Worm (Caenorhabditis elegans) whole organism, L4 larva: Measurements from ENCODE around the gene rcd-1.
A peak's percentile ranks its signal among the peaks of the same experiment; 100 is the strongest.

Source experiments
- F26F4.8 ChIP-seq: fragments of 200-800 bp; sonication (Bioruptor generic); conservative IDR thresholded peaks from 2 replicates; pipeline ENCODE4 v1.3.6; 2022; ENCODE audit warnings: missing genetic modification characterization, missing compliant biosample characterization
- F44E2.7 ChIP-seq: fragments of 200-800 bp; sonication (Bioruptor generic); IDR thresholded peaks from 2 replicates; pipeline ENCODE4 v2.1.2; 2022; ENCODE audit warnings: missing genetic modification characterization, missing compliant biosample characterization
- Y105C5A.15 ChIP-seq: fragments of 200-800 bp; sonication (Bioruptor generic); IDR thresholded peaks from 2 replicates; pipeline ENCODE4 v1.3.6; 2022; ENCODE audit warnings: missing genetic modification characterization, missing compliant biosample characterization
- Y5F2A.4 ChIP-seq: fragments of 200-800 bp; sonication (Bioruptor generic); optimal IDR thresholded peaks from 2 replicates; lab custom pipeline; 2018; ENCODE audit warnings: mild to moderate bottlenecking, missing genetic modification characterization, missing compliant biosample characterization
- aly-2 ChIP-seq: sonication (generic microtip); optimal IDR thresholded peaks from 2 replicates; lab custom pipeline; 2018; ENCODE audit warnings: missing biosample characterization, missing genetic modification characterization
- ceh-62 ChIP-seq: sonication (generic microtip); optimal IDR thresholded peaks from 2 replicates; lab custom pipeline; 2017; ENCODE audit warnings: missing biosample characterization, missing genetic modification characterization
- cey-2 ChIP-seq: sonication (generic microtip); optimal IDR thresholded peaks from 3 replicates; lab custom pipeline; 2017; ENCODE audit warnings: missing genetic modification characterization, mild to moderate bottlenecking, missing compliant biosample characterization, antibody characterized with exemption, borderline replicate concordance; ENCODE audit not compliant: insufficient read depth
- ctbp-1 ChIP-seq: fragments of 200-800 bp; sonication (Bioruptor generic); IDR thresholded peaks from 2 replicates; pipeline ENCODE4 v1.3.6; 2022; ENCODE audit warnings: missing genetic modification reagents, missing genetic modification characterization, missing compliant biosample characterization
- daf-12 ChIP-seq: fragments of 150-350 bp; optimal IDR thresholded peaks from 2 replicates; lab custom pipeline; 2014; ENCODE audit warnings: missing biosample characterization, missing genetic modification reagents, missing genetic modification characterization
- daf-16 ChIP-seq, 3 experiments: sonication (generic microtip); optimal IDR thresholded peaks; 2 replicates each; lab custom pipeline; 2016 to 2017; ENCODE audit warnings: missing genetic modification characterization in 3 of 3, missing genetic modification reagents in 3 of 3, mild to moderate bottlenecking in 2 of 3, missing compliant biosample characterization in 2 of 3, missing biosample characterization in 1 of 3, moderate library complexity in 1 of 3
- daf-19 ChIP-seq: fragments of 200-800 bp; sonication (Bioruptor generic); conservative IDR thresholded peaks from 2 replicates; pipeline ENCODE4 v1.3.6; 2022; ENCODE audit warnings: missing genetic modification characterization, missing compliant biosample characterization
- dmd-6 ChIP-seq: fragments of 200-800 bp; sonication (Bioruptor generic); IDR thresholded peaks from 2 replicates; pipeline ENCODE4 v1.3.6; 2022; ENCODE audit warnings: missing genetic modification reagents, missing genetic modification characterization, missing compliant biosample characterization
- dmd-8 ChIP-seq: fragments of 200-800 bp; sonication (Bioruptor generic); IDR thresholded peaks from 2 replicates; pipeline ENCODE4 v1.3.6; 2022; ENCODE audit warnings: missing genetic modification characterization, missing compliant biosample characterization
- dve-1 ChIP-seq: sonication (generic microtip); optimal IDR thresholded peaks from 2 replicates; lab custom pipeline; 2017; ENCODE audit warnings: antibody characterized with exemption, mild to moderate bottlenecking, missing genetic modification characterization, missing compliant biosample characterization; ENCODE audit not compliant: insufficient read depth
- hlh-11 ChIP-seq: fragments of 200-800 bp; sonication (Bioruptor generic); optimal IDR thresholded peaks from 2 replicates; lab custom pipeline; 2018; ENCODE audit warnings: mild to moderate bottlenecking, missing genetic modification characterization, missing compliant biosample characterization
- jun-1 ChIP-seq: fragments of 150-350 bp; optimal IDR thresholded peaks from 2 replicates; lab custom pipeline; 2014; ENCODE audit warnings: missing biosample characterization, missing genetic modification reagents, missing genetic modification characterization
- lin-1 ChIP-seq: fragments of 200-800 bp; sonication (Bioruptor generic); IDR thresholded peaks from 2 replicates; pipeline ENCODE4 v1.3.6; 2022; ENCODE audit warnings: missing genetic modification reagents, missing genetic modification characterization, missing compliant biosample characterization
- lin-38 ChIP-seq: fragments of 200-800 bp; sonication (Bioruptor generic); IDR thresholded peaks from 2 replicates; pipeline ENCODE4 v1.3.6; 2022; ENCODE audit warnings: missing genetic modification reagents, missing genetic modification characterization, missing compliant biosample characterization
- lir-3 ChIP-seq: sonication (generic microtip); optimal IDR thresholded peaks from 2 replicates; lab custom pipeline; 2016; ENCODE audit warnings: mild to moderate bottlenecking, missing genetic modification characterization, missing compliant biosample characterization
- madf-5 ChIP-seq, 2 experiments: fragments of 200-800 bp; sonication (Bioruptor generic); IDR thresholded peaks; 2 replicates each; pipeline ENCODE4 v1.3.6; 2022; ENCODE audit warnings: missing compliant biosample characterization in 2 of 2, missing genetic modification characterization in 2 of 2
- madf-9 ChIP-seq: fragments of 200-800 bp; sonication (Bioruptor generic); conservative IDR thresholded peaks from 2 replicates; pipeline ENCODE4 v1.3.6; 2022; ENCODE audit warnings: missing genetic modification reagents, missing genetic modification characterization, missing compliant biosample characterization
- mep-1 ChIP-seq: fragments of 150-350 bp; sonication (generic microtip); optimal IDR thresholded peaks from 3 replicates; lab custom pipeline; 2014; ENCODE audit warnings: missing biosample characterization, missing genetic modification characterization
- mxl-2 ChIP-seq: fragments of 200-800 bp; sonication (Bioruptor generic); conservative IDR thresholded peaks from 2 replicates; pipeline ENCODE4 v1.3.6; 2022; ENCODE audit warnings: missing genetic modification reagents, missing genetic modification characterization, missing compliant biosample characterization
- nhr-10 ChIP-seq: fragments of 150-350 bp; optimal IDR thresholded peaks from 2 replicates; lab custom pipeline; 2014; ENCODE audit warnings: missing biosample characterization, missing genetic modification characterization
- nhr-237 ChIP-seq: sonication (generic microtip); optimal IDR thresholded peaks from 2 replicates; lab custom pipeline; 2017; ENCODE audit warnings: missing biosample characterization, missing genetic modification characterization
- nhr-25 ChIP-seq: sonication (generic microtip); optimal IDR thresholded peaks from 2 replicates; lab custom pipeline; 2017; ENCODE audit warnings: missing genetic modification characterization, mild to moderate bottlenecking, missing compliant biosample characterization, antibody characterized with exemption, moderate library complexity, borderline replicate concordance; ENCODE audit not compliant: insufficient read depth
- nhr-6 ChIP-seq: fragments of 150-350 bp; optimal IDR thresholded peaks from 2 replicates; lab custom pipeline; 2014; ENCODE audit warnings: missing biosample characterization, missing genetic modification characterization
- pha-4 ChIP-seq, 2 experiments: fragments of 150-350 bp in 1 of 2; fragments of 200-800 bp in 1 of 2; sonication (Bioruptor generic) in 1 of 2; IDR thresholded peaks in 1 of 2; optimal IDR thresholded peaks in 1 of 2; 2 replicates each; pipeline versions ENCODE4 v1.3.6 to Lab custom; 2014 to 2022; ENCODE audit warnings: missing genetic modification characterization in 2 of 2, missing genetic modification reagents in 2 of 2, missing biosample characterization in 1 of 2, missing compliant biosample characterization in 1 of 2
- php-3 ChIP-seq: fragments of 200-800 bp; sonication (Bioruptor generic); IDR thresholded peaks from 2 replicates; pipeline ENCODE4 v1.3.6; 2022; ENCODE audit warnings: missing genetic modification reagents, missing genetic modification characterization, missing compliant biosample characterization
- pqm-1 ChIP-seq: sonication (generic microtip); optimal IDR thresholded peaks from 2 replicates; lab custom pipeline; 2017; ENCODE audit warnings: missing biosample characterization, missing genetic modification characterization
- saeg-2 ChIP-seq: fragments of 200-800 bp; sonication (Bioruptor generic); IDR thresholded peaks from 2 replicates; pipeline ENCODE4 v1.3.6; 2022; ENCODE audit warnings: missing genetic modification reagents, missing genetic modification characterization, missing compliant biosample characterization
- sdz-12 ChIP-seq: fragments of 200-800 bp; sonication (Bioruptor generic); optimal IDR thresholded peaks from 2 replicates; lab custom pipeline; 2018; ENCODE audit warnings: mild to moderate bottlenecking, missing genetic modification characterization, missing compliant biosample characterization
- set-16 ChIP-seq: fragments of 200-800 bp; sonication (Bioruptor generic); IDR thresholded peaks from 2 replicates; pipeline ENCODE4 v1.3.6; 2022; ENCODE audit warnings: missing genetic modification reagents, missing genetic modification characterization, missing compliant biosample characterization
- snpc-1.2 ChIP-seq: fragments of 200-800 bp; sonication (Bioruptor generic); IDR thresholded peaks from 2 replicates; pipeline ENCODE4 v1.3.6; 2022; ENCODE audit warnings: missing genetic modification reagents, missing genetic modification characterization, missing compliant biosample characterization
- spr-1 ChIP-seq: sonication (generic microtip); optimal IDR thresholded peaks from 2 replicates; lab custom pipeline; 2016; ENCODE audit warnings: mild to moderate bottlenecking, missing genetic modification characterization, missing compliant biosample characterization
- tra-1 ChIP-seq: fragments of 200-800 bp; sonication (Bioruptor generic); IDR thresholded peaks from 2 replicates; pipeline ENCODE4 v1.3.6; 2022; ENCODE audit warnings: missing genetic modification reagents, missing genetic modification characterization, missing compliant biosample characterization
- unc-39 ChIP-seq: sonication (generic microtip); optimal IDR thresholded peaks from 2 replicates; lab custom pipeline; 2017; ENCODE audit warnings: missing biosample characterization, missing genetic modification characterization
- unc-62 ChIP-seq, 3 experiments: fragments of 150-350 bp in 1 of 3; sonication (generic microtip); optimal IDR thresholded peaks in 2 of 3; peaks in 1 of 3; 1 replicate in 1 of 3; 2 replicates in 2 of 3; lab custom pipeline; 2014 to 2017; ENCODE audit warnings: missing biosample characterization in 3 of 3, missing genetic modification characterization in 3 of 3, missing genetic modification reagents in 3 of 3, missing genotype in 1 of 3
- zag-1 ChIP-seq: fragments of 150-350 bp; optimal IDR thresholded peaks from 2 replicates; lab custom pipeline; 2014; ENCODE audit warnings: missing biosample characterization, missing genetic modification characterization
- zip-11 ChIP-seq: fragments of 200-800 bp; sonication (Bioruptor generic); IDR thresholded peaks from 2 replicates; pipeline ENCODE4 v1.3.6; 2022; ENCODE audit warnings: missing genetic modification characterization, missing compliant biosample characterization
- ztf-11 ChIP-seq: fragments of 150-350 bp; optimal IDR thresholded peaks from 2 replicates; lab custom pipeline; 2014; ENCODE audit warnings: missing biosample characterization, missing genetic modification characterization

The rcd-1 gene

DNA sequence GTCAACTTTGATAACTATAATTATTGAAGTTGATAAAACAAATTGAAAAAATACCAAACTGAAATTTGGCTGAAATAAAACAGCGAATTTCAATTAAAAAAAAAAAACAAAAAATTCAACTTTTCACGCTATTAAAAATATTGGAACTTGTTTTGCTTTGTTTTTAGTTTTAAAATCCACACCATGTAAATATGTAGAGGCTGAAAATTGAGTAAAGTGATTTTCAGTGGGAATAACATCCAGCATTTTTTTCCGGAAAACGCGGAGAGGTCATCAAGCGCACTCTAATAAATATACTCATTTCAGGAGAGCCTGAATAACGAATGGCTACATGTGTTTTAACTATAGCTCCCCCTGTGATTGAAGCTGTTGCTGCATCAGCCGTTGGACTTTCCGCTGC lies at the start of gene rcd-1:
Gene rcd-1, plus strand, starts transcription at position 301 of the 400 bp plus-strand sequence.
- TF ChIP-seq zag-1 (tag; lab: Kevin White, UChicago), result no peak
- no peak for TF ChIP-seq dmd-6 (GFP tag; lab: Robert Waterston, UW)
- no peak for TF ChIP-seq saeg-2 (GFP tag; lab: Robert Waterston, UW)
- no peak for TF ChIP-seq nhr-10 (tag; lab: Kevin White, UChicago)
- TF ChIP-seq ztf-11 (tag; lab: Kevin White, UChicago), result no peak
- no peak for TF ChIP-seq sdz-12 (GFP tag; lab: Kevin White, UChicago)
- no peak for TF ChIP-seq madf-9 (GFP tag; lab: Robert Waterston, UW)
- no peak for TF ChIP-seq lin-38 (GFP tag; lab: Robert Waterston, UW)
- no peak for TF ChIP-seq madf-5 (GFP tag; IDR thresholded peaks at IDR 0.05; lab: Robert Waterston, UW)
- TF ChIP-seq unc-39, result no peak
- no peak for TF ChIP-seq set-16
- no peak for TF ChIP-seq jun-1 (tag; lab: Kevin White, UChicago)
- no peak for TF ChIP-seq dve-1 (tag; lab: Kevin White, UChicago)
- no peak for TF ChIP-seq lir-3
- TF ChIP-seq Y5F2A.4 (GFP tag; lab: Kevin White, UChicago), result no peak

DNA sequence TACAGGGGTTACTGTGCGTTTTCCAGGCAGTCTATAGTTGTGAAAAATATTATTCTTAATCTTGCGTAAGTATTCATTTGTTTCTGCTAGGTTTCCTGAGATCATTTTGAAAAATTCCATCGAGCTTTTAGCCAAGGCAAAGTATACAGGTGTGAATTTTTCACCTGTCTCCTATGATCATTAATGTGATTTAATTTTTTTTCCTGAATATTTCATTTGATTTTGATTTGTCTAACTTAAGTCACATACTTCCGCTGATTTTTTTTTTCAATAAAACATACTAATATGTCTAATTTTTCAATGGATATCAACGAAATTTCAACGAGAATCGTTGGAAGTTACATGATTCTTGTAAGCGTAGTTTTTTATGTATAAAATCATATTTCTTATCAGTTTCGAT lies 48.4 kb upstream of the rcd-1 start, which contains the start of gene srx-108:
Gene srx-108, plus strand, starts transcription at position 301 of the 400 bp plus-strand sequence.
- TF ChIP-seq nhr-25 (tag; lab: Kevin White, UChicago), result no peak

DNA sequence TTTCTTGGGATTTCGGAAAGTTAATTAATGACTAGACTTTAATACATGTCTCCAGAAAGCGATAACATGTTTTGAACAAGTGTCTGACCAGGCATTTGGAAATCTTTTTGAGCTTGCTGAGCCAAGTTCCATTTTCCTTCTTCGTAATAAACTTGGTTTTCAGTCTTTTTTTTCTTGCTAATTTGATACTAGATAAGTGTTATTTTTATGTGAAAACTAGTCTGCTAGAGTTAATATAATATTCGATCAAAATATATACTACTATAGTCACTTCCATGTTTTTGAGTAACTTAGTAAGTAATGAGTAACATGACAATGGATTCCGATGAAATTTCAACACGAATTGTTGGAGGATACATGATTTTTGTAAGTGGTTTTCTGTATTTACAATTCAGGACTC lies 44.4 kb upstream of the rcd-1 start, which contains the start of gene srx-110:
Gene srx-110, plus strand, starts transcription at position 301 of the 400 bp plus-strand sequence.
- TF ChIP-seq nhr-25 (tag; lab: Kevin White, UChicago) (no peak), unc-62 (GFP tag; optimal IDR thresholded peaks at IDR 0.05 in 1 of 2; lab: Kevin White, UChicago) (peak in 1 of 2 experiments; percentile 17), unc-62 (tag; optimal IDR thresholded peaks at IDR 0.05; lab: Kevin White, UChicago) (no peak)

DNA sequence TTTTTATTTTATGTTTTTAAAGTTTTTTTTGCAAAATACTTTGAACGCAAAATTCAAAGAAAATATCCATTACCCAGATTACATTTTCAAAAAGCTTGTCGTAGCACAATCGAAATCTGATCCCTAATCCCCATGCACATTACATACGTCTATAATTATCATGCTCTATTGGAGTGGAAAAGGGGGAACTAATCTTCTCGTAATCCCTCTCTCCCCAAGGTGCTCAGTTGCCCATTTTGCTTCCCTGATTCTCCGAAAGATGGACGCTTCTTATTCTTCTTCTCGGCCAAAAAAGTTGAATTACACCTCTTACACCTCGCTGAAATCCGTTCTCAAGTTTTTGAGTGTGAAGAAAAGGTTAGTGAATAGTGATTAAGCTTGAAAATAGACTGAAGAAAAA lies 42.7 kb upstream of the rcd-1 start, which contains the start of gene fbxc-53:
Gene fbxc-53, plus strand, starts transcription at position 245 of the 400 bp plus-strand sequence.
- TF ChIP-seq F44E2.7 (GFP tag; lab: Robert Waterston, UW) (no peak), ceh-62 (tag; lab: Kevin White, UChicago) (no peak), pha-4 (GFP tag; IDR thresholded peaks at IDR 0.05; lab: Robert Waterston, UW) (no peak), pha-4 (tag; optimal IDR thresholded peaks at IDR 0.05; lab: Kevin White, UChicago) (no peak), dmd-6 (GFP tag; lab: Robert Waterston, UW) (no peak), pqm-1 (tag; lab: Kevin White, UChicago) (no peak), cey-2 (no peak), php-3 (GFP tag; lab: Robert Waterston, UW) (no peak), dve-1 (tag; lab: Kevin White, UChicago) (no peak), hlh-11 (tag; lab: Kevin White, UChicago) (no peak), spr-1 (tag; lab: Kevin White, UChicago) (no peak), dmd-8 (GFP tag; lab: Robert Waterston, UW) (no peak), F26F4.8 (GFP tag; lab: Robert Waterston, UW) (no peak), daf-16 (GFP tag; optimal IDR thresholded peaks at IDR 0.05; lab: Kevin White, UChicago) (no peak), daf-16 (tag; optimal IDR thresholded peaks at IDR 0.05; lab: Kevin White, UChicago) (no peak)

DNA sequence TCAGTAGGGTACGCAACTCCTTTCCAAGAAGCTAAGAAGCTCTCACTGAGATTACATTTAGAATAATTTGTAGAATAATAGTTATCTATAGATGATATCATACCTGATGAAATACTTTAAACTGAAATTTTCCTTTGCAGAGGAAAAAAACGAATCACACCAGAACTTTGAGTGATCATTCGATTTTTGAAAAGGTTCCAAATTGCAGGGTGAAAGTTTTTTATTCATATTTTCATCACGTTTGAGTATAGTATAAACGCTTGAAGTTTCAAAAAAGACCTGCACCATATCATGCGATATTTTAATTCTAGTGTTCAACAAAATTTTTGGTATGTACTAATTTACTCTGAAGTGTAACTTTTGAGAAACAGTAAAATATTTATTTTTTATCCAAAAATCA lies 39.1 kb upstream of the rcd-1 start, which contains the start of gene srh-100:
Gene srh-100, minus strand, starts transcription at position 101 of the 400 bp plus-strand sequence.
- TF ChIP-seq tra-1 (GFP tag; lab: Robert Waterston, UW) (no peak), lin-1 (GFP tag; lab: Robert Waterston, UW) (no peak), cey-2 (no peak), ctbp-1 (GFP tag; lab: Robert Waterston, UW) (no peak), daf-12 (tag; lab: Kevin White, UChicago) (no peak), pqm-1 (tag; lab: Kevin White, UChicago) (no peak), Y105C5A.15 (GFP tag; lab: Robert Waterston, UW) (no peak), mep-1 (tag; lab: Kevin White, UChicago) (no peak), mxl-2 (GFP tag; lab: Robert Waterston, UW) (no peak), daf-16 (GFP tag; optimal IDR thresholded peaks at IDR 0.05; lab: Kevin White, UChicago) (no peak), daf-16 (tag; optimal IDR thresholded peaks at IDR 0.05; lab: Kevin White, UChicago) (no peak), zip-11 (GFP tag; lab: Robert Waterston, UW) (no peak), daf-19 (GFP tag; lab: Robert Waterston, UW) (no peak), nhr-6 (no peak), aly-2 (tag; lab: Kevin White, UChicago) (no peak), snpc-1.2 (no peak), madf-9 (GFP tag; lab: Robert Waterston, UW) (no peak), nhr-237 (tag; lab: Kevin White, UChicago) (no peak)
